Fruit fly (Drosophila melanogaster) whole organism, embryonic: ENCODE data around the gene rk.

ENCODE experiments used
- Adf1 ChIP-seq: fragments of 200-800 bp; sonication (Bioruptor generic); IDR thresholded peaks from 2 replicates; pipeline ENCODE4 v1.3.6; 2022; ENCODE audit warnings: missing biosample characterization, missing genetic modification characterization
- Awh ChIP-seq: fragments of 200-800 bp; sonication (Bioruptor generic); IDR thresholded peaks from 2 replicates; pipeline ENCODE4, ENCODE4 v1.3.6; 2022; ENCODE audit warnings: missing biosample characterization, missing genetic modification characterization
- CG10462 ChIP-seq: fragments of 200-800 bp; sonication (Bioruptor generic); optimal IDR thresholded peaks from 2 replicates; lab custom pipeline; 2016; ENCODE audit warnings: missing biosample characterization, missing genetic modification characterization
- CG11504 ChIP-seq: fragments of 200-800 bp; sonication (Bioruptor generic); optimal IDR thresholded peaks from 3 replicates; lab custom pipeline; 2019; ENCODE audit warnings: missing biosample characterization, mild to moderate bottlenecking, missing genetic modification characterization, moderate library complexity
- CG12155 ChIP-seq: fragments of 200-800 bp; sonication (Bioruptor generic); optimal IDR thresholded peaks from 3 replicates; lab custom pipeline; 2016; ENCODE audit warnings: missing biosample characterization, missing genetic modification characterization
- CG12219 ChIP-seq: fragments of 200-800 bp; sonication (Bioruptor generic); optimal IDR thresholded peaks from 3 replicates; lab custom pipeline; 2018; ENCODE audit warnings: missing biosample characterization, mild to moderate bottlenecking, missing genetic modification characterization
- CG12236 ChIP-seq: fragments of 200-800 bp; sonication (Bioruptor generic); optimal IDR thresholded peaks from 2 replicates; lab custom pipeline; 2016; ENCODE audit warnings: missing biosample characterization, missing genetic modification characterization
- CG12391 ChIP-seq: fragments of 200-800 bp; sonication (Bioruptor generic); optimal IDR thresholded peaks from 3 replicates; lab custom pipeline; 2018; ENCODE audit warnings: missing biosample characterization, mild to moderate bottlenecking, missing genetic modification characterization, moderate library complexity
- CG13296 ChIP-seq: fragments of 200-800 bp; sonication (Bioruptor generic); optimal IDR thresholded peaks from 3 replicates; lab custom pipeline; 2018; ENCODE audit warnings: missing biosample characterization, mild to moderate bottlenecking, missing genetic modification characterization
- CG15011 ChIP-seq: fragments of 200-800 bp; sonication (Bioruptor generic); optimal IDR thresholded peaks from 3 replicates; lab custom pipeline; 2018; ENCODE audit warnings: missing biosample characterization, mild to moderate bottlenecking, missing genetic modification characterization
- CG15269 ChIP-seq: fragments of 200-800 bp; sonication (Bioruptor generic); optimal IDR thresholded peaks from 2 replicates; lab custom pipeline; 2018; ENCODE audit warnings: missing biosample characterization, mild to moderate bottlenecking, missing genetic modification characterization, moderate library complexity
- CG15696 ChIP-seq: fragments of 200-800 bp; sonication (Bioruptor generic); optimal IDR thresholded peaks from 2 replicates; lab custom pipeline; 2019; ENCODE audit warnings: missing biosample characterization, mild to moderate bottlenecking, missing genetic modification characterization, moderate library complexity
- CG31441 ChIP-seq: fragments of 200-800 bp; sonication (Bioruptor generic); IDR thresholded peaks from 2 replicates; pipeline ENCODE4 v1.3.6; 2022; ENCODE audit warnings: missing biosample characterization, missing genetic modification characterization
- CG3995 ChIP-seq: fragments of 200-800 bp; sonication (Bioruptor generic); optimal IDR thresholded peaks from 3 replicates; lab custom pipeline; 2016; ENCODE audit warnings: missing biosample characterization, missing genetic modification characterization
- CG4820 ChIP-seq: fragments of 200-800 bp; sonication (Bioruptor generic); optimal IDR thresholded peaks from 3 replicates; lab custom pipeline; 2016; ENCODE audit warnings: missing biosample characterization, missing genetic modification characterization
- CG7271 ChIP-seq: fragments of 200-800 bp; sonication (Bioruptor generic); optimal IDR thresholded peaks from 2 replicates; lab custom pipeline; 2018; ENCODE audit warnings: missing biosample characterization, mild to moderate bottlenecking, missing genetic modification characterization, moderate library complexity
- CG8281 ChIP-seq: fragments of 200-800 bp; sonication (Bioruptor generic); optimal IDR thresholded peaks from 2 replicates; lab custom pipeline; 2018; ENCODE audit warnings: missing biosample characterization, mild to moderate bottlenecking, missing genetic modification characterization, moderate library complexity
- CG9727 ChIP-seq: fragments of 200-800 bp; sonication (Bioruptor generic); optimal IDR thresholded peaks from 3 replicates; lab custom pipeline; 2017; ENCODE audit warnings: missing biosample characterization, mild to moderate bottlenecking, missing genetic modification characterization
- CG9932 ChIP-seq: fragments of 200-800 bp; sonication (Bioruptor generic); IDR thresholded peaks from 2 replicates; pipeline ENCODE4 v1.3.6; 2022; ENCODE audit warnings: missing biosample characterization, missing genetic modification characterization
- CkIIα-i1 ChIP-seq: fragments of 200-800 bp; sonication (Bioruptor generic); IDR thresholded peaks from 2 replicates; pipeline ENCODE4 v1.3.6; 2022; ENCODE audit warnings: missing biosample characterization, missing genetic modification characterization
- Ets65A ChIP-seq: fragments of 200-800 bp; sonication (Bioruptor generic); peaks from one replicate; lab custom pipeline; 2016; ENCODE audit warnings: missing biosample characterization, missing genetic modification characterization
- Hr51 ChIP-seq, 2 experiments: fragments of 200-800 bp; sonication (Bioruptor generic); optimal IDR thresholded peaks; 2 replicates in 1 of 2; 3 replicates in 1 of 2; lab custom pipeline; 2016 to 2018; ENCODE audit warnings: missing biosample characterization in 2 of 2, missing genetic modification characterization in 2 of 2, mild to moderate bottlenecking in 1 of 2, moderate library complexity in 1 of 2
- Mrtf ChIP-seq: fragments of 200-800 bp; sonication (Bioruptor generic); IDR thresholded peaks from 3 replicates; pipeline ENCODE4 v1.3.6; 2022; ENCODE audit warnings: missing biosample characterization, missing genetic modification characterization
- Rfx ChIP-seq: fragments of 200-800 bp; sonication (Bioruptor generic); IDR thresholded peaks from 2 replicates; pipeline ENCODE4 v1.3.6; 2022; ENCODE audit warnings: missing biosample characterization, missing genetic modification characterization
- Xbp1 ChIP-seq: fragments of 200-800 bp; sonication (Bioruptor generic); optimal IDR thresholded peaks from 3 replicates; lab custom pipeline; 2016; ENCODE audit warnings: missing biosample characterization, mild to moderate bottlenecking, missing genetic modification characterization
- bigmax ChIP-seq: fragments of 200-800 bp; sonication (Bioruptor generic); optimal IDR thresholded peaks from 2 replicates; lab custom pipeline; 2018; ENCODE audit warnings: missing biosample characterization, mild to moderate bottlenecking, missing genetic modification characterization
- chm ChIP-seq: fragments of 200-800 bp; sonication (Bioruptor generic); IDR thresholded peaks from 2 replicates; pipeline ENCODE4 v1.3.6; 2022; ENCODE audit warnings: missing biosample characterization, missing genetic modification characterization
- crp ChIP-seq, 2 experiments: fragments of 200-800 bp; sonication (Bioruptor generic); optimal IDR thresholded peaks; 2 replicates in 1 of 2; 3 replicates in 1 of 2; lab custom pipeline; 2017; ENCODE audit warnings: missing biosample characterization in 2 of 2, missing genetic modification characterization in 2 of 2, mild to moderate bottlenecking in 1 of 2, moderate library complexity in 1 of 2
- dpn ChIP-seq, 2 experiments: fragments of 200-800 bp; sonication (Bioruptor generic); optimal IDR thresholded peaks; 3 replicates each; lab custom pipeline; 2016; ENCODE audit warnings: missing biosample characterization in 2 of 2, missing genetic modification characterization in 2 of 2
- dysf ChIP-seq: fragments of 200-800 bp; sonication (Bioruptor generic); IDR thresholded peaks from 3 replicates; pipeline ENCODE4 v1.3.6; 2022; ENCODE audit warnings: missing biosample characterization, missing genetic modification characterization
- en ChIP-seq: fragments of 200-800 bp; sonication (Bioruptor generic); optimal IDR thresholded peaks from 2 replicates; lab custom pipeline; 2016; ENCODE audit warnings: missing biosample characterization, missing genetic modification characterization
- fd102C ChIP-seq: fragments of 200-800 bp; sonication (Bioruptor generic); optimal IDR thresholded peaks from 2 replicates; lab custom pipeline; 2018; ENCODE audit warnings: missing biosample characterization, mild to moderate bottlenecking, missing genetic modification characterization, moderate library complexity
- hbn ChIP-seq: fragments of 200-800 bp; sonication (Bioruptor generic); IDR thresholded peaks from 2 replicates; pipeline ENCODE4 v1.3.6; 2022; ENCODE audit warnings: missing biosample characterization, missing genetic modification characterization; ENCODE audit not compliant: partially characterized antibody
- inv ChIP-seq: fragments of 200-800 bp; sonication (Bioruptor generic); IDR thresholded peaks from 2 replicates; pipeline ENCODE4 v1.3.6; 2022; ENCODE audit warnings: missing biosample characterization, missing genetic modification characterization; ENCODE audit not compliant: partially characterized antibody
- lmd ChIP-seq: fragments of 200-800 bp; sonication (Bioruptor generic); IDR thresholded peaks from 2 replicates; pipeline ENCODE4 v1.3.6; 2022; ENCODE audit warnings: missing biosample characterization, missing genetic modification characterization
- lola ChIP-seq, 3 experiments: fragments of >200 bp in 2 of 3; fragments of 200-800 bp in 1 of 3; sonication (Bioruptor generic) in 1 of 3; optimal IDR thresholded peaks; 2 replicates each; lab custom pipeline; 2017 to 2019; ENCODE audit warnings: missing biosample characterization in 3 of 3, missing genetic modification characterization in 3 of 3, mild to moderate bottlenecking in 1 of 3, moderate library complexity in 1 of 3
- luna ChIP-seq: fragments of 200-800 bp; sonication (Bioruptor generic); optimal IDR thresholded peaks from 2 replicates; lab custom pipeline; 2016; ENCODE audit warnings: missing biosample characterization, missing genetic modification characterization
- nom ChIP-seq: fragments of 200-800 bp; sonication (Bioruptor generic); optimal IDR thresholded peaks from 2 replicates; lab custom pipeline; 2017; ENCODE audit warnings: missing biosample characterization, missing genetic modification characterization, mild to moderate bottlenecking, moderate library complexity, missing genetic modification reagents
- onecut ChIP-seq: fragments of 200-800 bp; sonication (Bioruptor generic); IDR thresholded peaks from 2 replicates; pipeline ENCODE4 v1.3.6; 2022; ENCODE audit warnings: missing biosample characterization, missing genetic modification characterization
- phol ChIP-seq: fragments of 200-800 bp; sonication (Bioruptor generic); optimal IDR thresholded peaks from 3 replicates; lab custom pipeline; 2018; ENCODE audit warnings: missing biosample characterization, mild to moderate bottlenecking, missing genetic modification characterization, moderate library complexity
- pzg ChIP-seq: fragments of 200-800 bp; sonication (Bioruptor generic); optimal IDR thresholded peaks from 3 replicates; lab custom pipeline; 2018; ENCODE audit warnings: missing biosample characterization, mild to moderate bottlenecking, missing genetic modification characterization, moderate library complexity
- scrt ChIP-seq: fragments of 200-800 bp; sonication (Bioruptor generic); optimal IDR thresholded peaks from 2 replicates; lab custom pipeline; 2018; ENCODE audit warnings: missing biosample characterization, mild to moderate bottlenecking, missing genetic modification characterization, moderate library complexity
- sens ChIP-seq: fragments of 200-800 bp; sonication (Bioruptor generic); peaks from one replicate; lab custom pipeline; 2016; ENCODE audit warnings: missing biosample characterization, missing genetic modification characterization
- shn ChIP-seq: fragments of 200-800 bp; sonication (Bioruptor generic); optimal IDR thresholded peaks from 3 replicates; lab custom pipeline; 2016; ENCODE audit warnings: missing biosample characterization, missing genetic modification characterization
- slbo ChIP-seq: fragments of 200-800 bp; sonication (Bioruptor generic); IDR thresholded peaks from 2 replicates; pipeline ENCODE4 v1.3.6; 2022; ENCODE audit warnings: missing biosample characterization, missing genetic modification characterization
- so ChIP-seq: fragments of 200-800 bp; sonication (Bioruptor generic); IDR thresholded peaks from 3 replicates; pipeline ENCODE4 v1.3.6; 2022; ENCODE audit warnings: missing biosample characterization, missing genetic modification characterization
- tap ChIP-seq: fragments of 200-800 bp; optimal IDR thresholded peaks from 3 replicates; lab custom pipeline; 2019; ENCODE audit warnings: missing biosample characterization, mild to moderate bottlenecking, missing genetic modification characterization, moderate library complexity
- tin ChIP-seq: fragments of 200-800 bp; sonication (Bioruptor generic); optimal IDR thresholded peaks from 3 replicates; lab custom pipeline; 2016; ENCODE audit warnings: missing biosample characterization, missing genetic modification characterization
- unpg ChIP-seq: fragments of 200-800 bp; sonication (Bioruptor generic); optimal IDR thresholded peaks from 3 replicates; lab custom pipeline; 2018; ENCODE audit warnings: missing biosample characterization, mild to moderate bottlenecking, missing genetic modification characterization, moderate library complexity
- vnd ChIP-seq: fragments of 200-800 bp; sonication (Bioruptor generic); IDR thresholded peaks from 3 replicates; pipeline ENCODE4 v1.3.6; 2022; ENCODE audit warnings: missing biosample characterization, missing genetic modification characterization; ENCODE audit not compliant: partially characterized antibody
- vvl ChIP-seq: fragments of 200-800 bp; sonication (Bioruptor generic); IDR thresholded peaks from 2 replicates; pipeline ENCODE4 v1.3.6; 2022; ENCODE audit warnings: missing biosample characterization, missing genetic modification characterization

The rk gene

dm6 chr2L:14024746-14025105 is 23.7 kb upstream of the rk start (continued):
- peak; percentile 3 for TF ChIP-seq CG4820 (GFP tag; lab: Kevin White, UChicago)
- TF ChIP-seq CG12219 (GFP tag; lab: Kevin White, UChicago), result no peak
- no peak for TF ChIP-seq pzg
- no peak for TF ChIP-seq bigmax
- TF ChIP-seq lola (GFP tag; optimal IDR thresholded peaks at IDR 0.05; lab: Kevin White, UChicago), result no peak
- TF ChIP-seq nom (GFP tag; lab: Kevin White, UChicago), result no peak
- TF ChIP-seq Ets65A (GFP tag; lab: Kevin White, UChicago), result peak; percentile 77
- TF ChIP-seq Xbp1 (GFP tag; lab: Kevin White, UChicago), result peak; percentile 52
- peak; percentile 72 for TF ChIP-seq sens
- no peak for TF ChIP-seq Mrtf (GFP tag; lab: Robert Waterston, UW)
- no peak for TF ChIP-seq vnd (GFP tag; lab: Robert Waterston, UW)
- TF ChIP-seq Awh (GFP tag; lab: Robert Waterston, UW), result 0 out of 2 replicates have a peak, but pooled peaks have one; percentile 5
- peak; percentile 12 to 23 for TF ChIP-seq dpn (GFP tag; optimal IDR thresholded peaks at IDR 0.05; lab: Kevin White, UChicago)
- TF ChIP-seq chm (GFP tag; lab: Robert Waterston, UW), result no peak
- TF ChIP-seq CG12391 (tag; lab: Kevin White, UChicago), result peak; percentile 54
- TF ChIP-seq CG15269 (tag; lab: Kevin White, UChicago), result peak; percentile 65
- TF ChIP-seq shn, result no peak
- TF ChIP-seq CG8281 (tag; lab: Kevin White, UChicago), result no peak
- peak; percentile 75 for TF ChIP-seq CG11504 (tag; lab: Kevin White, UChicago)
- peak; percentile 3 for TF ChIP-seq tin (GFP tag; lab: Kevin White, UChicago)
- TF ChIP-seq CG12236 (GFP tag; lab: Kevin White, UChicago), result no peak
- TF ChIP-seq CG3995 (GFP tag; lab: Kevin White, UChicago), result no peak
- no peak for TF ChIP-seq CG13296 (GFP tag; lab: Kevin White, UChicago)
- no peak for TF ChIP-seq scrt
- TF ChIP-seq CG15011 (GFP tag; lab: Kevin White, UChicago), result no peak
- peak; percentile 45; the same call in 1 of the 2 replicates for TF ChIP-seq slbo
- TF ChIP-seq dysf (GFP tag; lab: Robert Waterston, UW), result peak; percentile 65
- peak; percentile 23 for TF ChIP-seq en (GFP tag; lab: Kevin White, UChicago)
- no peak for TF ChIP-seq fd102C
- TF ChIP-seq CG15696 (tag; lab: Kevin White, UChicago), result no peak
- TF ChIP-seq CG7271 (tag; lab: Kevin White, UChicago), result no peak
- TF ChIP-seq CG31441 (GFP tag; lab: Robert Waterston, UW), result peak; percentile 44
- TF ChIP-seq luna (GFP tag; lab: Kevin White, UChicago), result no peak
- TF ChIP-seq CG12155 (GFP tag; lab: Kevin White, UChicago), result no peak
- TF ChIP-seq inv (GFP tag; lab: Robert Waterston, UW), result no peak
- peak; percentile 40 for TF ChIP-seq lmd (GFP tag; lab: Robert Waterston, UW)
- TF ChIP-seq CG10462 (GFP tag; lab: Kevin White, UChicago), result no peak
- peak; percentile 52 for TF ChIP-seq unpg (GFP tag; lab: Kevin White, UChicago)
- no peak for TF ChIP-seq Rfx (GFP tag; lab: Robert Waterston, UW)
- TF ChIP-seq vvl (GFP tag; lab: Robert Waterston, UW), result peak; percentile 34; the same call in 1 of the 2 replicates
- TF ChIP-seq CkIIα-i1 (GFP tag; lab: Robert Waterston, UW), result no peak
- no peak for TF ChIP-seq Adf1 (GFP tag; lab: Robert Waterston, UW)
- no peak for TF ChIP-seq tap
- peak; percentile 76 for TF ChIP-seq phol (tag; lab: Kevin White, UChicago)
- TF ChIP-seq so (GFP tag; lab: Robert Waterston, UW), result no peak
- TF ChIP-seq Hr51 (GFP tag; optimal IDR thresholded peaks at IDR 0.05; lab: Kevin White, UChicago), result peak in 1 of 2 experiments; percentile 73
- TF ChIP-seq crp (GFP tag; optimal IDR thresholded peaks at IDR 0.05; lab: Kevin White, UChicago), result no peak
- TF ChIP-seq onecut (GFP tag; lab: Robert Waterston, UW), result no peak
- no peak for TF ChIP-seq CG9727 (GFP tag; lab: Kevin White, UChicago)
- no peak for TF ChIP-seq hbn (GFP tag; lab: Robert Waterston, UW)
- no peak for TF ChIP-seq CG9932 (GFP tag; lab: Robert Waterston, UW)
